Fruit fly (Drosophila melanogaster): ENCODE data around the gene CG32436.

DNA sequence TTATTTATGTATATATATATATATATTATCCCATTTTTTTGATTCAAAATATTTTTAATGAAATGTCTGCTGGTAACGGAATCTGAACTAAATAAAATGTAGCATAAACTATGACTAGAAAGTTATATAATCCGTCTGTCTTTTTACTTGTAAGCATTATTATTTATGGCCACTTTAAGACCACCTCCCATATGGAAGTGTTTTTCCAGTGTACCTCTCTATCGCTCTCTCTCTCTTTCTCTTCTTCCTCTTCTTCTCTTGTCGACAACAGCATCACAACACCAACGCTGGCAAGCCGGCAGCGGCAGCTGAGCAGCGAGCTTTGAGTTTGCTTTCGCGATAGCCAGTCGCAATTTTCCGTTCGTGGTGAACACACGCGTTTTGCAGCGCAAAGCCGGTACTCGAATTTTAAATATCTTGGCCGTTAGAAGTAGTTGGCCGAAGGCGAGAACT, 38.4 kb downstream of the CG32436 start, which contains the start of gene rgn:
- TF ChIP-seq Met (GFP tag; optimal IDR thresholded peaks at IDR 0.05) (peak; percentile 81), dac (GFP tag; optimal IDR thresholded peaks at IDR 0.05) (peak; percentile 81), CG10669 (GFP tag; optimal IDR thresholded peaks at IDR 0.05) (peak; percentile 82)

Measured in whole organism, prepupa.